Fruit fly (Drosophila melanogaster) S2 (cell line): ENCODE measurements around the gene CG42366.

Experiments used
- CG8478 ChIP-seq: fragments of >200 bp; optimal IDR thresholded peaks from 2 replicates; lab custom pipeline; 2018
- CTCF ChIP-seq, 2 experiments: fragments of >200 bp; optimal IDR thresholded peaks; 2 replicates each; lab custom pipeline; 2018

dm6 chr2L:9954696-9955095 lies 29.7 kb downstream of the CG42366 start:
- no peak for TF ChIP-seq CTCF (optimal IDR thresholded peaks at IDR 0.05; lab: Kevin White, UChicago)
- TF ChIP-seq CG8478, result no peak
